Worm (Caenorhabditis elegans) whole organism, L4 larva: Measurements from ENCODE around the gene T02H6.8.

ENCODE experiments used
- F26F4.8 ChIP-seq: fragments of 200-800 bp; sonication (Bioruptor generic); conservative IDR thresholded peaks from 2 replicates; pipeline ENCODE4 v1.3.6; 2022; ENCODE audit warnings: missing genetic modification characterization, missing compliant biosample characterization
- F49E8.2 ChIP-seq: sonication (generic microtip); optimal IDR thresholded peaks from 2 replicates; lab custom pipeline; 2016; ENCODE audit warnings: missing compliant biosample characterization, mild to moderate bottlenecking, missing genetic modification characterization, borderline replicate concordance
- T20F7.1 ChIP-seq: fragments of 200-800 bp; sonication (Bioruptor generic); optimal IDR thresholded peaks from 2 replicates; lab custom pipeline; 2018; ENCODE audit warnings: mild to moderate bottlenecking, missing genetic modification characterization, missing compliant biosample characterization
- Y48G9A.11 ChIP-seq: fragments of 200-800 bp; sonication (Bioruptor generic); IDR thresholded peaks from 2 replicates; pipeline ENCODE4 v1.3.6; 2022; ENCODE audit warnings: missing genetic modification reagents, missing genetic modification characterization, missing compliant biosample characterization
- ZK337.2 ChIP-seq: fragments of 200-800 bp; sonication (Bioruptor generic); IDR thresholded peaks from 2 replicates; pipeline ENCODE4 v1.3.6; 2022; ENCODE audit warnings: missing genetic modification reagents, missing genetic modification characterization, missing compliant biosample characterization
- aha-1 ChIP-seq: fragments of 150-350 bp; peaks from one replicate; lab custom pipeline; 2014; ENCODE audit warnings: missing biosample characterization, missing genetic modification characterization
- ceh-20 ChIP-seq: fragments of 200-800 bp; sonication (Bioruptor generic); IDR thresholded peaks from 2 replicates; pipeline ENCODE4 v1.3.6; 2022; ENCODE audit warnings: missing genetic modification reagents, missing genetic modification characterization, missing compliant biosample characterization
- ceh-28 ChIP-seq: fragments of 150-350 bp; optimal IDR thresholded peaks from 2 replicates; lab custom pipeline; 2014; ENCODE audit warnings: missing biosample characterization, missing genetic modification reagents, missing genetic modification characterization
- ceh-82 ChIP-seq: sonication (generic microtip); optimal IDR thresholded peaks from 2 replicates; lab custom pipeline; 2017; ENCODE audit warnings: missing biosample characterization, missing genetic modification characterization
- daf-12 ChIP-seq: fragments of 150-350 bp; optimal IDR thresholded peaks from 2 replicates; lab custom pipeline; 2014; ENCODE audit warnings: missing biosample characterization, missing genetic modification reagents, missing genetic modification characterization
- daf-16 ChIP-seq, 3 experiments: sonication (generic microtip); optimal IDR thresholded peaks; 2 replicates each; lab custom pipeline; 2016 to 2017; ENCODE audit warnings: missing genetic modification characterization in 3 of 3, missing genetic modification reagents in 3 of 3, mild to moderate bottlenecking in 2 of 3, missing compliant biosample characterization in 2 of 3, missing biosample characterization in 1 of 3, moderate library complexity in 1 of 3
- daf-8 ChIP-seq: fragments of 200-800 bp; sonication (Bioruptor generic); IDR thresholded peaks from 2 replicates; pipeline ENCODE4 v1.3.6; 2022; ENCODE audit warnings: missing genetic modification characterization, missing compliant biosample characterization
- dmd-8 ChIP-seq: fragments of 200-800 bp; sonication (Bioruptor generic); IDR thresholded peaks from 2 replicates; pipeline ENCODE4 v1.3.6; 2022; ENCODE audit warnings: missing genetic modification characterization, missing compliant biosample characterization
- dpl-1 ChIP-seq: fragments of 150-350 bp; optimal IDR thresholded peaks from 2 replicates; lab custom pipeline; 2014; ENCODE audit warnings: missing biosample characterization, missing genetic modification reagents, missing genetic modification characterization
- egl-27 ChIP-seq: sonication (generic microtip); optimal IDR thresholded peaks from 3 replicates; lab custom pipeline; 2017; ENCODE audit warnings: missing biosample characterization, missing genetic modification reagents, missing genetic modification characterization
- fkh-10 ChIP-seq: fragments of 150-350 bp; optimal IDR thresholded peaks from 2 replicates; lab custom pipeline; 2014; ENCODE audit warnings: missing biosample characterization, missing genetic modification reagents, missing genetic modification characterization
- gei-8 ChIP-seq: fragments of 200-800 bp; sonication (Bioruptor generic); optimal IDR thresholded peaks from 2 replicates; lab custom pipeline; 2018; ENCODE audit warnings: mild to moderate bottlenecking, missing genetic modification characterization, missing compliant biosample characterization
- hmg-1.1 ChIP-seq: fragments of 200-800 bp; sonication (Bioruptor generic); IDR thresholded peaks from 2 replicates; pipeline ENCODE4 v1.3.6; 2022; ENCODE audit warnings: missing genetic modification reagents, missing genetic modification characterization, missing compliant biosample characterization
- lim-7 ChIP-seq: fragments of 200-800 bp; sonication (Bioruptor generic); IDR thresholded peaks from 2 replicates; pipeline ENCODE4 v1.3.6; 2022; ENCODE audit warnings: missing genetic modification characterization, missing compliant biosample characterization
- lin-13 ChIP-seq: fragments of 150-350 bp; optimal IDR thresholded peaks from 2 replicates; lab custom pipeline; 2014; ENCODE audit warnings: missing biosample characterization, missing genetic modification reagents, missing genetic modification characterization
- lin-29 ChIP-seq: fragments of 200-800 bp; sonication (Bioruptor generic); IDR thresholded peaks from 2 replicates; pipeline ENCODE4 v1.3.6; 2022; ENCODE audit warnings: missing genetic modification reagents, missing genetic modification characterization, missing compliant biosample characterization
- lin-38 ChIP-seq: fragments of 200-800 bp; sonication (Bioruptor generic); IDR thresholded peaks from 2 replicates; pipeline ENCODE4 v1.3.6; 2022; ENCODE audit warnings: missing genetic modification reagents, missing genetic modification characterization, missing compliant biosample characterization
- lin-39 ChIP-seq: fragments of 150-350 bp; optimal IDR thresholded peaks from 2 replicates; lab custom pipeline; 2014; ENCODE audit warnings: missing biosample characterization, missing genetic modification reagents, missing genetic modification characterization
- mes-2 ChIP-seq: sonication (generic microtip); optimal IDR thresholded peaks from 2 replicates; lab custom pipeline; 2016; ENCODE audit warnings: missing genotype, mild to moderate bottlenecking, missing genetic modification characterization, missing compliant biosample characterization; ENCODE audit not compliant: poor library complexity, severe bottlenecking
- mxl-2 ChIP-seq: fragments of 200-800 bp; sonication (Bioruptor generic); conservative IDR thresholded peaks from 2 replicates; pipeline ENCODE4 v1.3.6; 2022; ENCODE audit warnings: missing genetic modification reagents, missing genetic modification characterization, missing compliant biosample characterization
- pqm-1 ChIP-seq: sonication (generic microtip); optimal IDR thresholded peaks from 2 replicates; lab custom pipeline; 2017; ENCODE audit warnings: missing biosample characterization, missing genetic modification characterization
- rbr-2 ChIP-seq: sonication (generic microtip); optimal IDR thresholded peaks from 2 replicates; lab custom pipeline; 2016; ENCODE audit warnings: missing genotype, missing genetic modification characterization, missing compliant biosample characterization
- skn-1 ChIP-seq: fragments of 150-350 bp; optimal IDR thresholded peaks from 2 replicates; lab custom pipeline; 2014; ENCODE audit warnings: missing biosample characterization, missing genetic modification characterization
- unc-130 ChIP-seq: sonication (generic microtip); optimal IDR thresholded peaks from 2 replicates; lab custom pipeline; 2016; ENCODE audit warnings: missing genetic modification reagents, missing genetic modification characterization, missing compliant biosample characterization
- unc-39 ChIP-seq: sonication (generic microtip); optimal IDR thresholded peaks from 2 replicates; lab custom pipeline; 2017; ENCODE audit warnings: missing biosample characterization, missing genetic modification characterization
- unc-62 ChIP-seq, 3 experiments: fragments of 150-350 bp in 1 of 3; sonication (generic microtip); optimal IDR thresholded peaks in 2 of 3; peaks in 1 of 3; 1 replicate in 1 of 3; 2 replicates in 2 of 3; lab custom pipeline; 2014 to 2017; ENCODE audit warnings: missing biosample characterization in 3 of 3, missing genetic modification characterization in 3 of 3, missing genetic modification reagents in 3 of 3, missing genotype in 1 of 3
- zfp-2 ChIP-seq: sonication (generic microtip); optimal IDR thresholded peaks from 2 replicates; lab custom pipeline; 2016; ENCODE audit warnings: mild to moderate bottlenecking, missing genetic modification characterization, missing compliant biosample characterization
- ztf-7 ChIP-seq: fragments of 150-350 bp; optimal IDR thresholded peaks from 2 replicates; lab custom pipeline; 2014; ENCODE audit warnings: missing biosample characterization, missing genetic modification characterization

Gene T02H6.8

DNA sequence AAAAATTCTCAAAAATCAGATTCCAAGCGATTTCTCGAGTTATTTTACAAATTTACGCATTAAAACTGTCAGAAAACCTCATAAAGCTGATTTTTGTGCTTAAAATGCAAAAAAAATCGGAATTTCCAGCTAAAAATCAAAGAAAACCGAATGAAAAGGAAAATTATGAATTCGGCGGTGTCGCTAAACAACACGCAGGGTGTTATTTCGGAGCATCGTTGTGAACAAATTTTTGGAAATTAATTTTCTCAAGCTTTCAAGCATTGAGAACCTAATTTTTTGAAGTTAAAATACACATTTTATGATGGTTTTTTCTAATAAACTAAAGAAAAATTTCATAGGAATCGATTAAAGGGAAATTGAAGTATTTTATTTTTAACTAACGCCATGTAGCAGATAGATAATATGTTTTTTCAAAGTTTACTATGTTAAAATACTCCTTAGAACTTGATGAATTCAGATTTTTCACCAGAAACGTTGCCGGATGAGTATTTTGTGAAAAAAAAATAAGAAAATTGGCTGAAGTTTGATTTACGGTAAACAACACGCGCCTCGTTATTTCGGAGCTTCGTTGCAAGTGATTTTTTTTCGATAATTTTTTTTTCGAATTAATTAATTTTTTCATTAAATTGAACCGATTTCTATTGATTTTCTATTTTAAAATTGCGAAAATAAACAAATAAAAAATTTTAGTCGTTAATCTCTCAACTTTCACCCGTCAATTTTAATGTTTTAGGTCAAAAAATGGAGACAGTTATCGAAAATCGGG lies 20.9 kb downstream of the T02H6.8 start, which contains the start of gene thoc-1:
Gene thoc-1, plus strand, starts transcription at position 737 of the 769 bp plus-strand sequence.
- TF ChIP-seq daf-16 (GFP tag; optimal IDR thresholded peaks at IDR 0.05; lab: Kevin White, UChicago) (no peak), daf-16 (tag; optimal IDR thresholded peaks at IDR 0.05; lab: Kevin White, UChicago) (peak; percentile 3), gei-8 (GFP tag; lab: Kevin White, UChicago) (no peak), unc-39 (no peak), unc-62 (GFP tag; optimal IDR thresholded peaks at IDR 0.05 in 1 of 2; lab: Kevin White, UChicago) (no peak), unc-62 (tag; optimal IDR thresholded peaks at IDR 0.05; lab: Kevin White, UChicago) (no peak), T20F7.1 (GFP tag; lab: Kevin White, UChicago) (peak; percentile 93), F49E8.2 (no peak), lim-7 (GFP tag; lab: Robert Waterston, UW) (no peak), Y48G9A.11 (GFP tag; lab: Robert Waterston, UW) (0 out of 2 replicates have a peak, but pooled peaks have one; percentile 19), daf-8 (no peak), ceh-82 (tag; lab: Kevin White, UChicago) (no peak), unc-130 (GFP tag; lab: Kevin White, UChicago) (no peak)

DNA sequence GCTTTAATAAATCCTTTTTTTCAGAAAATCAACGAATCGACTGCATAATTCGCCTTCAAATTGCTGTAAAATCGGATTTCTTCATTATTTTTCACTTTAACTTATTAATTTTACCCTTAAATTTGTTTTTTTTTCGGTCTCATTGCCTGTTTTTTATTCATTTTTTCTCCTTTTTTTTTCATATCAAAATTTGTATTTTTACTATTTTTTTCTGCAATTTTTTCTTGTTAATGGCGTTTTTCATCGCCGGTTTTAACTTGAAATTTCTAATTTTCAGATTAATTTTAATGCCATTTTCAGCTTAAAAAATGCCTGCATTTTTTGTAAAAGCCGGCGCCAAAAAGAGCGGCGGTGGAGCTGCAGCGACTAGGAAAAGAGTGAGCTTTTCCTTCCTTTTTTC lies 28.4 kb downstream of the T02H6.8 start, which contains the start of gene T02H6.1:
Gene T02H6.1, plus strand, starts transcription at position 301 of the 400 bp plus-strand sequence.
- TF ChIP-seq zfp-2 (tag; lab: Kevin White, UChicago) = no peak
- TF ChIP-seq daf-16 (GFP tag; optimal IDR thresholded peaks at IDR 0.05; lab: Kevin White, UChicago) = no peak
- TF ChIP-seq daf-16 (tag; optimal IDR thresholded peaks at IDR 0.05; lab: Kevin White, UChicago) = no peak
- TF ChIP-seq lin-39 (tag; lab: Kevin White, UChicago) = no peak
- TF ChIP-seq daf-12 (tag; lab: Kevin White, UChicago) = no peak
- TF ChIP-seq fkh-10 = no peak
- no peak for TF ChIP-seq mxl-2
- no peak for TF ChIP-seq ceh-20
- no peak for TF ChIP-seq lin-29 (GFP tag; lab: Robert Waterston, UW)
- TF ChIP-seq ztf-7 = no peak
- TF ChIP-seq pqm-1 (tag; lab: Kevin White, UChicago) = no peak
- TF ChIP-seq skn-1 (tag; lab: Kevin White, UChicago) = no peak
- no peak for TF ChIP-seq dpl-1 (GFP tag; lab: Kevin White, UChicago)

DNA sequence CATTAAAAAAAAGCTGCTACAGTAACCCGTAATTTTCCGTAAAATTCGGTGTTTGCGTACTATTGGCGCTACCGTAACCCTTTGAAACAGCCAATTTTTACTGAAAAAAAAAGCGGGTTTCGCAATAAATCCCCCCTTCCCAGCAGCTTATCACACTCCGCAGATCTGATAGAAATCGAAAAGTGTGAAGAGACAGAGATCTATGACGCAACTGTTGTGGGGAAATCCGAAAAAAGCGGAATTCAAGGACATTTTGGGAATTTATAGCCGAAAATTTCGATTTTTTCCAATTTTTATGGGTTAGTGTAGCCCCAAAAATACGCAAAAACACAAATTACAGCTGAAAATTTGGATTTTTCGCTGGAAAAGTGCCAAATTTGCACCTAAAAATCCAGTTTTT lies 41.3 kb downstream of the T02H6.8 start:
- TF ChIP-seq aha-1 (peak; percentile 14), dmd-8 (no peak)

DNA sequence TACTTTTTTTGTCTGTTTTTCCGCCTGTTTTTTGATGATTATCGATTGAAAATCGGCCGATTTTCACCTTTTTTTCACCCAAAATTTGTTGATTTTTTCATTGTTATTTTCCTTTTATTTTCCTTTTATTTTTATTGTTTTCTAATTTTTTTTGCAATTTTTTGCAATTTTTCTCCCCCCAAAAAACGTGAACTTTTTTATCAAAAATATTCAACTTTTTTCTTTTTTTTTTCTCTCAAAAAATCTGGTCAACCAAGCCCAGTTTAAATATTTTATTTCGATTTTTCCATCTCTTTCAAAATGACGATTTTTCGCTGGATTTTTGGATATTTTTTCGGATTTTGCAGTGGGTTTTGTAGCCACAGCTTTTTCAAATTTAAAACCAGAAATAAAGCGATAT lies 42.9 kb downstream of the T02H6.8 start, which contains the start of gene rfip-2:
Gene rfip-2, plus strand, starts transcription at position 301 of the 400 bp plus-strand sequence.
- TF ChIP-seq aha-1 (peak; percentile 6), rbr-2 (no peak)

DNA sequence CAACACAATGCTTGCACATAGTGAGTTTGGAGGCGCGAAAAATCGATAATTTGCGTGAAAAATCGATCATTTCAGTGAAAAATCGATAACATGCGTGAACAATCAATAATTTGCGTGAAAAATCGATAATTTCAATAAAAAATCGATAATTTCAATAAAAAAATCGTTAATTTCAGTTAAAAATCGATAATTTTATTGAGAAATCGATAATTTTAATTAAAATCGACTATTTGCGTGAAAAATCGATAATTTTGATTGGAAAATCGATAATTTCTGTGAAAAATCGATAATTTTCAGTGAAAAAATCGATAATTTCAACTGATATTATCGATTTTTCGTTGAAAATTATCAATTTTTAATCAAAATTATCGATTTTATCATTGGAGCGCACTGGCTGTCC lies 43.4 kb downstream of the T02H6.8 start:
- TF ChIP-seq egl-27 (tag; lab: Kevin White, UChicago) (no peak), ceh-28 (tag; lab: Kevin White, UChicago) (peak; percentile 99), aha-1 (peak; percentile 0)

DNA sequence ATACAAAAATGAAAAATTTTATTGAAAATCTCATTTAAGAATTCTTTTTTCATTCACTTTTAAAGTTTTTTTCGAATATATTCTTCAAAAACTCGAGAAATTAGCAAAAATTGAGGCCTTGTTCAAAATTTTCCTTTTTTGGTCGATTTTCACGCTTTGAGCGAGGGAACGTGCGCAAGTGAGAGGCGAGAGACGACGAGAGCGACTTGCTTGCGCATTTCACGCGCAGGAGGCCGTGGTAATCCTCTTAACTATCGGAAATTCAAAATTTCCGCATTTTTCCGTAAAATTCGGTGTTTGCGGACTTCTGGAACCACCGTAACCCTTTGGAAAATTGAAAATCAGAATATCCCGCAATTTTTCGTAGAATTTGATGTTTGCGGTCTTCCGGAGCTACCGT lies 49.3 kb downstream of the T02H6.8 start:
- TF ChIP-seq hmg-1.1 (GFP tag; lab: Robert Waterston, UW) = peak; percentile 39; the same call in 1 of the 2 replicates
- TF ChIP-seq F26F4.8 (GFP tag; lab: Robert Waterston, UW) = no peak
- TF ChIP-seq lin-38 (GFP tag; lab: Robert Waterston, UW) = peak; percentile 39; the same call in 1 of the 2 replicates
- 0 out of 2 replicates have a peak, but pooled peaks have one; percentile 7 for TF ChIP-seq ZK337.2
- peak; percentile 67 for TF ChIP-seq aha-1
- no peak for TF ChIP-seq lin-13 (GFP tag; lab: Kevin White, UChicago)
- peak; percentile 34 for TF ChIP-seq mes-2 (tag; lab: Kevin White, UChicago)
- no peak for TF ChIP-seq fkh-10
